Fruit fly (Drosophila melanogaster) whole organism, embryonic: ENCODE results near the gene CG1273.

ENCODE experiments used
- ATbp ChIP-seq: fragments of 200-800 bp; sonication (Bioruptor generic); optimal IDR thresholded peaks from 2 replicates; lab custom pipeline; 2017; ENCODE audit warnings: missing biosample characterization, mild to moderate bottlenecking, missing genetic modification characterization, missing genetic modification reagents
- Antp ChIP-seq: fragments of 200-800 bp; sonication (Bioruptor generic); optimal IDR thresholded peaks from 3 replicates; lab custom pipeline; 2016; ENCODE audit warnings: missing biosample characterization, missing genetic modification characterization
- Atf3 ChIP-seq: fragments of 200-800 bp; sonication (Bioruptor generic); optimal IDR thresholded peaks from 3 replicates; lab custom pipeline; 2016; ENCODE audit warnings: missing biosample characterization, missing genetic modification characterization
- CG10209 ChIP-seq: fragments of 200-800 bp; sonication (Bioruptor generic); optimal IDR thresholded peaks from 3 replicates; lab custom pipeline; 2017; ENCODE audit warnings: missing biosample characterization, mild to moderate bottlenecking, missing genetic modification characterization, missing genetic modification reagents
- CG10267 ChIP-seq: fragments of 200-800 bp; sonication (Bioruptor generic); optimal IDR thresholded peaks from 2 replicates; lab custom pipeline; 2018; ENCODE audit warnings: missing biosample characterization, mild to moderate bottlenecking, missing genetic modification characterization, moderate library complexity
- CG11093 ChIP-seq: fragments of 200-800 bp; sonication (Bioruptor generic); IDR thresholded peaks from 3 replicates; pipeline ENCODE4 v1.3.6; 2022; ENCODE audit warnings: missing biosample characterization, missing genetic modification characterization
- CG11504 ChIP-seq: fragments of 200-800 bp; sonication (Bioruptor generic); optimal IDR thresholded peaks from 3 replicates; lab custom pipeline; 2019; ENCODE audit warnings: missing biosample characterization, mild to moderate bottlenecking, missing genetic modification characterization, moderate library complexity
- CG11560 ChIP-seq: fragments of 200-800 bp; sonication (Bioruptor generic); IDR thresholded peaks from 3 replicates; pipeline ENCODE4 v1.3.6; 2022; ENCODE audit warnings: missing biosample characterization, missing genetic modification characterization
- CG14050 ChIP-seq: fragments of 200-800 bp; sonication (Bioruptor generic); IDR thresholded peaks from 3 replicates; pipeline ENCODE4 v1.3.6; 2022; ENCODE audit warnings: missing biosample characterization, missing genetic modification characterization
- CG14441 ChIP-seq: fragments of 200-800 bp; sonication (Bioruptor generic); IDR thresholded peaks from 2 replicates; pipeline ENCODE4 v1.3.6; 2022; ENCODE audit warnings: missing biosample characterization, missing genetic modification characterization
- CG17361 ChIP-seq: fragments of 200-800 bp; sonication (Bioruptor generic); IDR thresholded peaks from 3 replicates; pipeline ENCODE4 v1.3.6; 2022; ENCODE audit warnings: missing biosample characterization, missing genetic modification characterization
- CG17385 ChIP-seq: fragments of 200-800 bp; sonication (Bioruptor generic); optimal IDR thresholded peaks from 3 replicates; lab custom pipeline; 2018; ENCODE audit warnings: missing biosample characterization, mild to moderate bottlenecking, missing genetic modification characterization
- CG18599 ChIP-seq: fragments of 200-800 bp; sonication (Bioruptor generic); optimal IDR thresholded peaks from 3 replicates; lab custom pipeline; 2017; ENCODE audit warnings: missing biosample characterization, missing genetic modification characterization, mild to moderate bottlenecking, moderate library complexity, missing genetic modification reagents
- CG3163 ChIP-seq: fragments of 200-800 bp; sonication (Bioruptor generic); optimal IDR thresholded peaks from 3 replicates; lab custom pipeline; 2016; ENCODE audit warnings: missing biosample characterization, missing genetic modification characterization
- CG32767 ChIP-seq: fragments of 200-800 bp; sonication (Bioruptor generic); IDR thresholded peaks from 2 replicates; pipeline ENCODE4 v1.3.6; 2022; ENCODE audit warnings: missing biosample characterization, missing genetic modification characterization
- CG3281 ChIP-seq: fragments of 200-800 bp; sonication (Bioruptor generic); optimal IDR thresholded peaks from 3 replicates; lab custom pipeline; 2017; ENCODE audit warnings: missing biosample characterization, mild to moderate bottlenecking, missing genetic modification characterization
- CG34376 ChIP-seq: fragments of 200-800 bp; sonication (Bioruptor generic); optimal IDR thresholded peaks from 2 replicates; lab custom pipeline; 2018; ENCODE audit warnings: missing biosample characterization, mild to moderate bottlenecking, missing genetic modification characterization
- CG5245 ChIP-seq: fragments of 200-800 bp; sonication (Bioruptor generic); optimal IDR thresholded peaks from 3 replicates; lab custom pipeline; 2016; ENCODE audit warnings: missing biosample characterization, missing genetic modification characterization
- CG6175 ChIP-seq: fragments of 200-800 bp; sonication (Bioruptor generic); IDR thresholded peaks from 3 replicates; pipeline ENCODE4 v1.3.6; 2022; ENCODE audit warnings: missing biosample characterization, missing genetic modification characterization
- CG6272 ChIP-seq: fragments of 200-800 bp; sonication (Bioruptor generic); IDR thresholded peaks from 2 replicates; pipeline ENCODE4 v1.3.6; 2022; ENCODE audit warnings: missing biosample characterization, missing genetic modification characterization
- CG8944 ChIP-seq: fragments of 200-800 bp; sonication (Bioruptor generic); optimal IDR thresholded peaks from 3 replicates; lab custom pipeline; 2016; ENCODE audit warnings: missing biosample characterization, missing genetic modification characterization
- Deaf1 ChIP-seq: fragments of 200-800 bp; optimal IDR thresholded peaks from 3 replicates; lab custom pipeline; 2019; ENCODE audit warnings: missing biosample characterization, mild to moderate bottlenecking, missing genetic modification characterization, moderate library complexity
- E2f1 ChIP-seq: fragments of 200-800 bp; sonication (Bioruptor generic); IDR thresholded peaks from 2 replicates; pipeline ENCODE4 v1.3.6; 2022; ENCODE audit warnings: missing biosample characterization, missing genetic modification characterization
- ERR ChIP-seq: fragments of 200-800 bp; sonication (Bioruptor generic); optimal IDR thresholded peaks from 2 replicates; lab custom pipeline; 2016; ENCODE audit warnings: missing biosample characterization, missing genetic modification characterization
- Elba2 ChIP-seq: fragments of 200-800 bp; sonication (Bioruptor generic); optimal IDR thresholded peaks from 3 replicates; lab custom pipeline; 2016; ENCODE audit warnings: missing biosample characterization, missing genetic modification characterization
- HHEX ChIP-seq: fragments of 200-800 bp; sonication (Bioruptor generic); optimal IDR thresholded peaks from 3 replicates; lab custom pipeline; 2017; ENCODE audit warnings: missing biosample characterization, mild to moderate bottlenecking, missing genetic modification characterization, missing genetic modification reagents
- HLH54F ChIP-seq: fragments of 200-800 bp; sonication (Bioruptor generic); optimal IDR thresholded peaks from 3 replicates; lab custom pipeline; 2016; ENCODE audit warnings: missing biosample characterization, missing genetic modification characterization
- Hsf ChIP-seq: fragments of 200-800 bp; sonication (Bioruptor generic); optimal IDR thresholded peaks from 3 replicates; lab custom pipeline; 2016; ENCODE audit warnings: missing biosample characterization, missing genetic modification characterization
- Lim3 ChIP-seq: fragments of 200-800 bp; sonication (Bioruptor generic); IDR thresholded peaks from 2 replicates; pipeline ENCODE4 v1.3.6; 2022; ENCODE audit warnings: missing biosample characterization, missing genetic modification characterization
- Max ChIP-seq: fragments of 200-800 bp; sonication (Bioruptor generic); optimal IDR thresholded peaks from 2 replicates; lab custom pipeline; 2016; ENCODE audit warnings: missing biosample characterization, mild to moderate bottlenecking, missing genetic modification characterization
- NK7.1 ChIP-seq: fragments of 200-800 bp; sonication (Bioruptor generic); optimal IDR thresholded peaks from 3 replicates; lab custom pipeline; 2016; ENCODE audit warnings: missing biosample characterization, missing genetic modification characterization
- NfI ChIP-seq: fragments of 200-800 bp; sonication (Bioruptor generic); optimal IDR thresholded peaks from 3 replicates; lab custom pipeline; 2018; ENCODE audit warnings: missing biosample characterization, mild to moderate bottlenecking, missing genetic modification characterization, moderate library complexity
- Optix ChIP-seq: fragments of 200-800 bp; sonication (Bioruptor generic); IDR thresholded peaks from 3 replicates; pipeline ENCODE4 v1.3.6; 2022; ENCODE audit warnings: missing biosample characterization, missing genetic modification characterization
- PHDP ChIP-seq: fragments of 200-800 bp; sonication (Bioruptor generic); optimal IDR thresholded peaks from 3 replicates; lab custom pipeline; 2018; ENCODE audit warnings: missing biosample characterization, mild to moderate bottlenecking, missing genetic modification characterization, moderate library complexity
- Spps ChIP-seq: fragments of 200-800 bp; sonication (Bioruptor generic); optimal IDR thresholded peaks from 2 replicates; lab custom pipeline; 2018; ENCODE audit warnings: missing biosample characterization, mild to moderate bottlenecking, missing genetic modification characterization
- Sry-β ChIP-seq: fragments of 200-800 bp; sonication (Bioruptor generic); optimal IDR thresholded peaks from 2 replicates; lab custom pipeline; 2018; ENCODE audit warnings: missing biosample characterization, mild to moderate bottlenecking, missing genetic modification characterization, moderate library complexity
- btn ChIP-seq: fragments of 200-800 bp; sonication (Bioruptor generic); optimal IDR thresholded peaks from 2 replicates; lab custom pipeline; 2016; ENCODE audit warnings: missing biosample characterization, missing genetic modification characterization
- corto ChIP-seq: fragments of 200-800 bp; sonication (Bioruptor generic); optimal IDR thresholded peaks from 2 replicates; lab custom pipeline; 2016; ENCODE audit warnings: missing biosample characterization, mild to moderate bottlenecking, missing genetic modification characterization, moderate library complexity
- da ChIP-seq: fragments of 200-800 bp; sonication (Bioruptor generic); optimal IDR thresholded peaks from 2 replicates; lab custom pipeline; 2016; ENCODE audit warnings: missing biosample characterization, missing genetic modification characterization
- dan ChIP-seq: fragments of 200-800 bp; sonication (Bioruptor generic); IDR thresholded peaks from 2 replicates; pipeline ENCODE4 v1.3.6; 2022; ENCODE audit warnings: missing biosample characterization, missing genetic modification characterization
- dimm ChIP-seq: fragments of 200-800 bp; sonication (Bioruptor generic); IDR thresholded peaks from 2 replicates; pipeline ENCODE4 v1.3.6; 2022; ENCODE audit warnings: missing biosample characterization, missing genetic modification characterization
- dysf ChIP-seq: fragments of 200-800 bp; sonication (Bioruptor generic); IDR thresholded peaks from 3 replicates; pipeline ENCODE4 v1.3.6; 2022; ENCODE audit warnings: missing biosample characterization, missing genetic modification characterization
- fru ChIP-seq: fragments of >200 bp; optimal IDR thresholded peaks from 2 replicates; lab custom pipeline; 2017
- gro ChIP-seq: fragments of 200-800 bp; sonication (Bioruptor generic); optimal IDR thresholded peaks from 2 replicates; lab custom pipeline; 2016; ENCODE audit warnings: missing biosample characterization, missing genetic modification characterization
- gt ChIP-seq: fragments of 200-800 bp; sonication (Bioruptor generic); IDR thresholded peaks from 2 replicates; pipeline ENCODE4 v1.3.6; 2022; ENCODE audit warnings: missing biosample characterization, missing genetic modification characterization
- insv ChIP-seq, 2 experiments: fragments of 200-800 bp; sonication (Bioruptor generic); optimal IDR thresholded peaks; 3 replicates each; lab custom pipeline; 2016 to 2018; ENCODE audit warnings: missing biosample characterization in 2 of 2, missing genetic modification characterization in 2 of 2
- nom ChIP-seq: fragments of 200-800 bp; sonication (Bioruptor generic); optimal IDR thresholded peaks from 2 replicates; lab custom pipeline; 2017; ENCODE audit warnings: missing biosample characterization, missing genetic modification characterization, mild to moderate bottlenecking, moderate library complexity, missing genetic modification reagents
- sug ChIP-seq: fragments of 200-800 bp; optimal IDR thresholded peaks from 2 replicates; lab custom pipeline; 2019; ENCODE audit warnings: missing biosample characterization, mild to moderate bottlenecking, missing genetic modification characterization, moderate library complexity
- tgo ChIP-seq: fragments of 200-800 bp; sonication (Bioruptor generic); IDR thresholded peaks from 3 replicates; pipeline ENCODE4 v1.3.6; 2022; ENCODE audit warnings: missing biosample characterization, missing genetic modification characterization
- trh ChIP-seq: fragments of 200-800 bp; sonication (Bioruptor generic); optimal IDR thresholded peaks from 2 replicates; lab custom pipeline; 2016; ENCODE audit warnings: missing biosample characterization, missing genetic modification characterization
- zen2 ChIP-seq: fragments of 200-800 bp; sonication (Bioruptor generic); IDR thresholded peaks from 3 replicates; pipeline ENCODE4 v1.3.6; 2022; ENCODE audit warnings: missing biosample characterization, missing genetic modification characterization; ENCODE audit not compliant: partially characterized antibody

Gene CG1273

DNA sequence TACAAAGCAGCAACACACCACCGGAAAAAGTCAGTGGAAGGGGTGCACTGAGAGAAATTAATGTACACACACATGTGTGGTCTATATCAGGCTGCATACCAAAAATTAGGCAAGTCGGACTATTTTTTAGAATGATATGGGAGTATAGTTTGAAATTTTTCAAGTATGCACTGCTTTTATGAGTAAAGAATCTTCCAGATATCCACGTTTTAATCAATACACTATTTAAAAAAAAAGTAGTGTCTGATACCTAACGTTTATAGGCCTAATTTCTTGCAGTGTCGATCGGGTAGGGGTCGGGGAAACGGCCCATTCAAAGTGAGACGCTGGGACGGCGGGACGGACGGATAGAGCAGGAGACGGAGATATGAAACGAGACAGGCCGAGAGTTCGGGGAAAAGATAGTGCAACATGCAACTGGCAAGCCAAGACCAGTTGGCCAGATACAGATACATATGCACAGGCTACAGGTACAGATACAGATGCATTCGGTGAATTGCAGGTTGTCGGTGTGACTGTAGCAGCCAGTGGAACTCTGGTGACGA is 33.1 kb upstream of the CG1273 start (continued):
- TF ChIP-seq gro (GFP tag; lab: Kevin White, UChicago) (no peak), Elba2 (peak; percentile 87), HHEX (GFP tag; lab: Kevin White, UChicago) (peak; percentile 86), Spps (peak; percentile 95), zen2 (GFP tag; lab: Robert Waterston, UW) (no peak), CG6272 (peak; percentile 78), CG11560 (tag; lab: Robert Waterston, UW) (peak; percentile 68; the same call in 2 of the 3 replicates), trh (GFP tag; lab: Kevin White, UChicago) (peak; percentile 83), Antp (GFP tag; lab: Kevin White, UChicago) (peak; percentile 89), CG11504 (tag; lab: Kevin White, UChicago) (peak; percentile 95), CG17361 (peak; percentile 97), CG3281 (GFP tag; lab: Kevin White, UChicago) (peak; percentile 58), NfI (GFP tag; lab: Kevin White, UChicago) (peak; percentile 82), corto (no peak), Lim3 (0 out of 2 replicates have a peak, but pooled peaks have one; percentile 56), CG8944 (peak; percentile 94), dan (GFP tag; lab: Robert Waterston, UW) (peak; percentile 86), Atf3 (peak; percentile 94), HLH54F (peak; percentile 85), NK7.1 (GFP tag; lab: Kevin White, UChicago) (peak; percentile 90), E2f1 (GFP tag; lab: Robert Waterston, UW) (peak; percentile 81), PHDP (peak; percentile 89), dysf (GFP tag; lab: Robert Waterston, UW) (peak; percentile 90), CG10267 (tag; lab: Kevin White, UChicago) (peak; percentile 93), CG3163 (peak; percentile 69), gt (peak; percentile 84), tgo (GFP tag; lab: Robert Waterston, UW) (peak; percentile 88), CG32767 (peak; percentile 84), ERR (GFP tag; lab: Kevin White, UChicago) (peak; percentile 80), CG11093 (peak; percentile 90), CG18599 (peak; percentile 80), Max (GFP tag; lab: Kevin White, UChicago) (peak; percentile 83), CG14441 (GFP tag; lab: Robert Waterston, UW) (peak; percentile 83), Deaf1 (tag; lab: Kevin White, UChicago) (peak; percentile 64), btn (GFP tag; lab: Kevin White, UChicago) (peak; percentile 94), fru (no peak), CG17385 (GFP tag; lab: Kevin White, UChicago) (peak; percentile 86), CG34376 (peak; percentile 26), Optix (GFP tag; lab: Robert Waterston, UW) (peak; percentile 88), sug (peak; percentile 67), CG10209 (GFP tag; lab: Kevin White, UChicago) (peak; percentile 95), dimm (GFP tag; lab: Robert Waterston, UW) (peak; percentile 71), da (GFP tag; lab: Kevin White, UChicago) (peak; percentile 76), CG14050 (GFP tag; lab: Robert Waterston, UW) (peak; percentile 82), insv (GFP tag; optimal IDR thresholded peaks at IDR 0.05; lab: Kevin White, UChicago) (peak; percentile 32 to 55), CG6175 (GFP tag; lab: Robert Waterston, UW) (no peak), CG5245 (GFP tag; lab: Kevin White, UChicago) (peak; percentile 93), ATbp (GFP tag; lab: Kevin White, UChicago) (peak; percentile 93), Hsf (GFP tag; lab: Kevin White, UChicago) (peak; percentile 95), Sry-β (GFP tag; lab: Kevin White, UChicago) (peak; percentile 62), nom (GFP tag; lab: Kevin White, UChicago) (peak; percentile 89)
